Worm (Caenorhabditis elegans): ENCODE measurements around the gene ulp-3.

DNA sequence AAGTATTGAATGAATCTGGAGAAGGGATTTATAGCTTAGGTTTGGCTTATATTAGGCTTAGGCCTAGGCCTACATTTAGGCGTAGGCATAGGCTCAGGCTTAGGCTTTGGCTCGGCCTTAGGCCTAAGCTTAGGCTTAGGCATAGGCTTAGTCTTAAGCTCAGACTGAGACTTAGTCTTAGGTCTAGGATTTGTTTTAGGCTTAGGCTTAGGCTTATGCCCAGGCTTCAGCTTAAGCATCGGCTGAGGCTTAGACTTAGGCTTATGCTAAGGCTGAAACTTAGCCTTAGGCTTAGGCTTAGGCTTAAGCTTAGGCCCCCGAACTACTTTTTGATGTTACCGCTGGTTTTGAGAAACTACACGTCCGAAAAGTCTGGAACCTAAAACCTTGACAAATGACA is 42.9 kb upstream of the ulp-3 start:
- TF ChIP-seq madf-8 (GFP tag; conservative IDR thresholded peaks at IDR 0.05) (no peak), ama-1 (optimal IDR thresholded peaks at IDR 0.05) (no peak), ama-1 (GFP tag; optimal IDR thresholded peaks at IDR 0.05) (no peak), K11D2.4 (GFP tag; IDR thresholded peaks at IDR 0.05) (no peak), dpl-1 (GFP tag; optimal IDR thresholded peaks at IDR 0.05) (no peak), nhr-179 (tag; optimal IDR thresholded peaks at IDR 0.05) (no peak), ccch-3 (GFP tag; optimal IDR thresholded peaks at IDR 0.05) (no peak), zfh-2 (GFP tag; conservative IDR thresholded peaks at IDR 0.05) (no peak)
